Fruit fly (Drosophila melanogaster) whole organism, pupa: ENCODE measurements around the gene Ent3.

Experiments used
- CG10348 ChIP-seq: fragments of 200-800 bp; sonication (Bioruptor generic); IDR thresholded peaks from 2 replicates; pipeline ENCODE4 v1.3.6; 2022; ENCODE audit warnings: missing biosample characterization, missing genetic modification characterization
- CG12605 ChIP-seq: fragments of 200-800 bp; sonication (Bioruptor generic); IDR thresholded peaks from 2 replicates; pipeline ENCODE4 v1.3.6; 2022; ENCODE audit warnings: missing biosample characterization, missing genetic modification characterization
- CG13204 ChIP-seq: fragments of 200-800 bp; sonication (Bioruptor generic); optimal IDR thresholded peaks from 2 replicates; lab custom pipeline; 2018; ENCODE audit warnings: missing biosample characterization, mild to moderate bottlenecking, missing genetic modification characterization, moderate library complexity
- CG14655 ChIP-seq: fragments of 200-800 bp; sonication (Bioruptor generic); optimal IDR thresholded peaks from 3 replicates; lab custom pipeline; 2017; ENCODE audit warnings: mild to moderate bottlenecking, missing biosample characterization, missing genetic modification reagents, missing genetic modification characterization
- CG15710 ChIP-seq: fragments of 200-800 bp; sonication (Bioruptor generic); optimal IDR thresholded peaks from 2 replicates; lab custom pipeline; 2018; ENCODE audit warnings: missing biosample characterization, mild to moderate bottlenecking, missing genetic modification characterization, moderate library complexity
- CG17806 ChIP-seq: fragments of 200-800 bp; sonication (Bioruptor generic); optimal IDR thresholded peaks from 2 replicates; lab custom pipeline; 2018; ENCODE audit warnings: missing biosample characterization, mild to moderate bottlenecking, missing genetic modification characterization, moderate library complexity
- CG32121 ChIP-seq: fragments of 200-800 bp; sonication (Bioruptor generic); IDR thresholded peaks from 2 replicates; pipeline ENCODE4 v1.3.6; 2022; ENCODE audit warnings: missing biosample characterization, missing genetic modification characterization
- CG34367 ChIP-seq: fragments of 200-800 bp; sonication (Bioruptor generic); optimal IDR thresholded peaks from 2 replicates; lab custom pipeline; 2018; ENCODE audit warnings: missing biosample characterization, mild to moderate bottlenecking, missing genetic modification characterization
- CG4496 ChIP-seq: fragments of 200-800 bp; sonication (Bioruptor generic); IDR thresholded peaks from 3 replicates; pipeline ENCODE4 v1.3.6; 2022; ENCODE audit warnings: missing biosample characterization, missing genetic modification characterization
- CG8159 ChIP-seq: fragments of 200-800 bp; sonication (Bioruptor generic); optimal IDR thresholded peaks from 3 replicates; lab custom pipeline; 2018; ENCODE audit warnings: missing biosample characterization, mild to moderate bottlenecking, missing genetic modification characterization, moderate library complexity
- CG8301 ChIP-seq: fragments of 200-800 bp; sonication (Bioruptor generic); optimal IDR thresholded peaks from 2 replicates; lab custom pipeline; 2018; ENCODE audit warnings: missing biosample characterization, mild to moderate bottlenecking, missing genetic modification characterization
- CG9948 ChIP-seq: fragments of 200-800 bp; sonication (Bioruptor generic); optimal IDR thresholded peaks from 2 replicates; lab custom pipeline; 2018; ENCODE audit warnings: missing biosample characterization, mild to moderate bottlenecking, missing genetic modification characterization, moderate library complexity
- D1 ChIP-seq: fragments of 200-800 bp; sonication (Bioruptor generic); optimal IDR thresholded peaks from 2 replicates; lab custom pipeline; 2018; ENCODE audit warnings: missing biosample characterization, mild to moderate bottlenecking, missing genetic modification characterization, moderate library complexity
- EcR ChIP-seq: fragments of 200-800 bp; sonication (Bioruptor generic); optimal IDR thresholded peaks from 3 replicates; lab custom pipeline; 2019; ENCODE audit warnings: missing biosample characterization, missing genetic modification characterization, mild to moderate bottlenecking, moderate library complexity, missing genetic modification reagents
- Ets98B ChIP-seq: fragments of 200-800 bp; sonication (Bioruptor generic); IDR thresholded peaks from 2 replicates; pipeline ENCODE4 v1.3.6; 2022; ENCODE audit warnings: missing biosample characterization, missing genetic modification characterization
- Pif1A ChIP-seq: fragments of 200-800 bp; sonication (Bioruptor generic); optimal IDR thresholded peaks from 3 replicates; lab custom pipeline; 2016; ENCODE audit warnings: missing biosample characterization, missing genetic modification characterization
- Pif1B ChIP-seq: fragments of 200-800 bp; sonication (Bioruptor generic); optimal IDR thresholded peaks from 3 replicates; lab custom pipeline; 2016; ENCODE audit warnings: missing biosample characterization, missing genetic modification characterization
- Snoo ChIP-seq: fragments of 200-800 bp; sonication (Bioruptor generic); optimal IDR thresholded peaks from 3 replicates; lab custom pipeline; 2017; ENCODE audit warnings: missing biosample characterization, mild to moderate bottlenecking, missing genetic modification characterization, inconsistent platforms
- fd96Ca ChIP-seq: fragments of 200-800 bp; sonication (Bioruptor generic); IDR thresholded peaks from 3 replicates; pipeline ENCODE4 v1.3.6; 2022; ENCODE audit warnings: missing biosample characterization, missing genetic modification characterization
- gl ChIP-seq: fragments of 200-800 bp; sonication (Bioruptor generic); optimal IDR thresholded peaks from 2 replicates; lab custom pipeline; 2018; ENCODE audit warnings: missing biosample characterization, mild to moderate bottlenecking, missing genetic modification characterization
- rn ChIP-seq: fragments of 200-800 bp; sonication (Bioruptor generic); IDR thresholded peaks from 2 replicates; pipeline ENCODE4 v1.3.6; 2022; ENCODE audit warnings: missing biosample characterization, missing genetic modification characterization

Gene Ent3

dm6 chr3L:12814806-12815205, 38.6 kb upstream of the Ent3 start:
- TF ChIP-seq CG14655 = no peak
- TF ChIP-seq gl (tag; lab: Kevin White, UChicago) = no peak
- no peak for TF ChIP-seq CG32121 (GFP tag; lab: Robert Waterston, UW)
- no peak for TF ChIP-seq Snoo (tag; lab: Kevin White, UChicago)
- TF ChIP-seq CG17806 (tag; lab: Kevin White, UChicago) = no peak
- TF ChIP-seq CG8159 (tag; lab: Kevin White, UChicago) = no peak
- no peak for TF ChIP-seq CG12605 (GFP tag; lab: Robert Waterston, UW)
- TF ChIP-seq EcR (GFP tag; lab: Kevin White, UChicago) = no peak
- TF ChIP-seq CG8301 (tag; lab: Kevin White, UChicago) = no peak
- no peak for TF ChIP-seq CG9948 (tag; lab: Kevin White, UChicago)
- TF ChIP-seq Pif1B = no peak
- no peak for TF ChIP-seq CG4496 (GFP tag; lab: Robert Waterston, UW)
- no peak for TF ChIP-seq CG34367

DNA sequence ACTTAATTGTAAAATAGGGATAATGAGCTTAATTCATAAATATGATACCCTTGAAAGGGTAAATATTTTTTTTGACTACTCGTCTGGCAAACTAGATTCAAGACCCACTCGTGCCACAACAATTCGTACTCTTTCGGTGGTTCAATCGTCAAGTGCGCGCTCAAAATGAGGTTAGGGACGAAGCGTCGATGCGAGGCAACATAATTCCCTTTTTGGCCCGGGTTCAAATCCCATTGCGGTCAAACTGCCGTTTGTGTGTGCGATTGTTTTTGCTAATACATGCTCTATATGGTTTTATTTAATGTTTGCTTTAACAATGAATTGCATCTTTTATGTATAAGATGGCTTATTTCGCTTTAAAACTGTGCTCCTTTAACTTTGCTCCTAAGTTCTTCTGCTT, 37.7 kb upstream of the Ent3 start:
- TF ChIP-seq fd96Ca (GFP tag; lab: Robert Waterston, UW) = no peak
- no peak for TF ChIP-seq CG12605 (GFP tag; lab: Robert Waterston, UW)
- no peak for TF ChIP-seq CG17806 (tag; lab: Kevin White, UChicago)
- TF ChIP-seq CG13204 (GFP tag; lab: Kevin White, UChicago) = no peak
- TF ChIP-seq Ets98B (GFP tag; lab: Robert Waterston, UW) = no peak
- TF ChIP-seq rn (GFP tag; lab: Robert Waterston, UW) = no peak
- TF ChIP-seq D1 (tag; lab: Kevin White, UChicago) = no peak
- TF ChIP-seq gl (tag; lab: Kevin White, UChicago) = no peak
- no peak for TF ChIP-seq CG8159 (tag; lab: Kevin White, UChicago)
- no peak for TF ChIP-seq Pif1B
- TF ChIP-seq, all 21 proteins: peak for 0

DNA sequence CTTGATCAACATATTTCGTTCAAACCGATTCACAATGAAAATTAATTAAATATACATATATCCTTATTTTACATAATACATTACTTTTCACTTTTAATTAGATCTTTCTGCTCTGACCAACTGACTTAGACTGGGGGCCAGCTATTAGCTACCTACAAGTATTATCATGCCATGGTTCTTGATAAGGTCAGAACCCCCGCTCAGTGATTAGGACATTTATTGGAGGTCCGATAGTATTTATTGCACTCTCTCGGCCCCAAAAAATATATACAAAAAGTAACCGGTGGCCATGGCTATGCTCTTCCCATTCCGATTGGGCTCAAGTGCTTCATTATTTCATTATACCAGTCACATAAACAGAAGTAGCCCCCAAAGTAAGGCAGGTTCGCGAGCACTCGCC, 25.7 kb upstream of the Ent3 start:
- TF ChIP-seq gl (tag; lab: Kevin White, UChicago) = no peak
- no peak for TF ChIP-seq CG9948 (tag; lab: Kevin White, UChicago)
- TF ChIP-seq CG14655 = no peak
- no peak for TF ChIP-seq Snoo (tag; lab: Kevin White, UChicago)
- TF ChIP-seq CG8159 (tag; lab: Kevin White, UChicago) = no peak
- TF ChIP-seq CG4496 (GFP tag; lab: Robert Waterston, UW) = no peak
- TF ChIP-seq rn (GFP tag; lab: Robert Waterston, UW) = no peak
- no peak for TF ChIP-seq CG17806 (tag; lab: Kevin White, UChicago)
- no peak for TF ChIP-seq CG12605 (GFP tag; lab: Robert Waterston, UW)
- TF ChIP-seq Ets98B (GFP tag; lab: Robert Waterston, UW) = no peak
- TF ChIP-seq CG15710 (tag; lab: Kevin White, UChicago) = no peak
- TF ChIP-seq Pif1A (GFP tag; lab: Kevin White, UChicago) = no peak
- no peak for TF ChIP-seq fd96Ca (GFP tag; lab: Robert Waterston, UW)
- TF ChIP-seq CG8301 (tag; lab: Kevin White, UChicago) = no peak
- TF ChIP-seq CG32121 (GFP tag; lab: Robert Waterston, UW) = no peak
- TF ChIP-seq CG10348 = no peak
- no peak for TF ChIP-seq EcR (GFP tag; lab: Kevin White, UChicago)

DNA sequence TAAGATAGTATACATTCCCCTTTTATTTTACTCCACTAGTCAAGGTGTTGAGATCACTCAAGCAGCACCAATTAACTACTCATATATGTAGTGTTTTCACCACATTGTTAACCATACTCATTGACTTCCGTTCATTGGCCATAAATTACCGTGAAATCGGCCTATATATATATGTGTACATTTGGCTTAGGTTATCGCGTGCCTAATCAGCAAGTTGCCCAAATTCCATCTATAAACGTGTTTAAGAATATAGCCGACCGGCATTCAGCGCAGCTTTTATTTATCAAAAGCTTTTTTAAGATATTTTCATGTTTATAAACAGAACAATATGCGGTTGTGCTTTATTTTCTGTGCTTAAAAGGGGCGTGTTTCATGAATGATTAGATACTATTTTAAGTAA, 24.9 kb upstream of the Ent3 start:
- TF ChIP-seq CG4496 (GFP tag; lab: Robert Waterston, UW) = no peak
- no peak for TF ChIP-seq CG15710 (tag; lab: Kevin White, UChicago)
- no peak for TF ChIP-seq CG17806 (tag; lab: Kevin White, UChicago)
- no peak for TF ChIP-seq Ets98B (GFP tag; lab: Robert Waterston, UW)
- no peak for TF ChIP-seq Pif1B
- no peak for TF ChIP-seq CG10348
- no peak for TF ChIP-seq fd96Ca (GFP tag; lab: Robert Waterston, UW)
- TF ChIP-seq Snoo (tag; lab: Kevin White, UChicago) = no peak
- TF ChIP-seq CG8301 (tag; lab: Kevin White, UChicago) = no peak
- no peak for TF ChIP-seq Pif1A (GFP tag; lab: Kevin White, UChicago)
- no peak for TF ChIP-seq CG32121 (GFP tag; lab: Robert Waterston, UW)
- no peak for TF ChIP-seq gl (tag; lab: Kevin White, UChicago)
- TF ChIP-seq EcR (GFP tag; lab: Kevin White, UChicago) = no peak

DNA sequence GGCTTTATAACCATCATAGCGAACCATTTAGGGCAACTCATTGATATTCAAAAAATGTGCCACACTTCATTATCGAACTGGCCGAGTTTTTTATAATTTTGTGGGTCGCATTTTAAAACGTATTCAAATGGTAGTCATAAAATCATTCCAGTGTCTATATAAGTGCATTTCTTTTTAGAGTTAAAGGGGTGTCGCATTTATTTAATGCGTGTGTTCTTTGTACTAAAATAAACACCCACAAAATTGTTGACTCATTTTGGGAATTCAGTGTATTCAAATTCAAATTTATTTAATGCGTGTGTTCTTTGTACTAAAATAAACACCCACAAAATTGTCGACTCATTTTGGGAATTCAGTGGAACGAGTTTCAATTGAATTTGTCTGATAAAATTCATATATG, 23.0 kb upstream of the Ent3 start:
- TF ChIP-seq CG17806 (tag; lab: Kevin White, UChicago) (no peak), CG13204 (GFP tag; lab: Kevin White, UChicago) (no peak), CG8301 (tag; lab: Kevin White, UChicago) (no peak), CG15710 (tag; lab: Kevin White, UChicago) (no peak), Ets98B (GFP tag; lab: Robert Waterston, UW) (no peak), CG12605 (GFP tag; lab: Robert Waterston, UW) (no peak), CG4496 (GFP tag; lab: Robert Waterston, UW) (no peak), CG8159 (tag; lab: Kevin White, UChicago) (no peak), CG34367 (no peak), fd96Ca (GFP tag; lab: Robert Waterston, UW) (no peak), Pif1A (GFP tag; lab: Kevin White, UChicago) (no peak), CG9948 (tag; lab: Kevin White, UChicago) (no peak)
- TF ChIP-seq, all 21 proteins: peak for 0

dm6 chr3L:12831290-12831952, 22.0 kb upstream of the Ent3 start:
- TF ChIP-seq Pif1A (GFP tag; lab: Kevin White, UChicago) = peak; percentile 60
- TF ChIP-seq CG10348 = no peak
- no peak; the same call in 1 of the 3 replicates for TF ChIP-seq CG4496 (GFP tag; lab: Robert Waterston, UW)
- TF ChIP-seq CG13204 (GFP tag; lab: Kevin White, UChicago) = no peak
- no peak; the same call in 1 of the 2 replicates for TF ChIP-seq Ets98B (GFP tag; lab: Robert Waterston, UW)
- TF ChIP-seq CG14655 = no peak
- TF ChIP-seq CG32121 (GFP tag; lab: Robert Waterston, UW) = peak; percentile 61; the same call in 1 of the 2 replicates
- TF ChIP-seq Pif1B = peak; percentile 53
- TF ChIP-seq D1 (tag; lab: Kevin White, UChicago) = no peak
- peak; percentile 76 for TF ChIP-seq CG8159 (tag; lab: Kevin White, UChicago)
- TF ChIP-seq CG9948 (tag; lab: Kevin White, UChicago) = peak; percentile 76
- TF ChIP-seq CG17806 (tag; lab: Kevin White, UChicago) = peak; percentile 78
- peak; percentile 74 for TF ChIP-seq CG8301 (tag; lab: Kevin White, UChicago)
- TF ChIP-seq EcR (GFP tag; lab: Kevin White, UChicago) = no peak
- peak; percentile 73 for TF ChIP-seq CG15710 (tag; lab: Kevin White, UChicago)
- no peak for TF ChIP-seq fd96Ca (GFP tag; lab: Robert Waterston, UW)
- TF ChIP-seq CG12605 (GFP tag; lab: Robert Waterston, UW) = peak; percentile 65
- peak; percentile 71 for TF ChIP-seq CG34367
- TF ChIP-seq Snoo (tag; lab: Kevin White, UChicago) = peak; percentile 19
- TF ChIP-seq gl (tag; lab: Kevin White, UChicago) = no peak
- no peak; the same call in none of the 2 replicates for TF ChIP-seq rn (GFP tag; lab: Robert Waterston, UW)
